Fruit fly (Drosophila melanogaster): Measurements from ENCODE around the gene Nup153.

Nup153 gene

dm6 chrX:16637594-16638485 lies 38.8 kb downstream of the Nup153 start, which contains the start of gene RpS19a:
TSS of gene RpS19a (plus strand) at chrX:16637894.
- no peak for TF ChIP-seq EcR (GFP tag; optimal IDR thresholded peaks at IDR 0.05)
- TF ChIP-seq pan (optimal IDR thresholded peaks at IDR 0.05): no peak
- TF ChIP-seq usp (GFP tag; optimal IDR thresholded peaks at IDR 0.05): no peak
- TF ChIP-seq Dll (optimal IDR thresholded peaks at IDR 0.05): no peak
- TF ChIP-seq CG8478 (optimal IDR thresholded peaks at IDR 0.05): no peak
- TF ChIP-seq psq (optimal IDR thresholded peaks at IDR 0.05): no peak

dm6 chrX:16640260-16641100 lies 41.4 kb downstream of the Nup153 start, which contains the start of the genes SNRPG and mthl1:
TSS of gene SNRPG (minus strand) at chrX:16640419.
TSS of gene mthl1 (plus strand) at chrX:16640968.
- TF ChIP-seq psq (optimal IDR thresholded peaks at IDR 0.05) (no peak), pan (optimal IDR thresholded peaks at IDR 0.05) (no peak), EcR (GFP tag; optimal IDR thresholded peaks at IDR 0.05) (no peak), CG8478 (optimal IDR thresholded peaks at IDR 0.05) (no peak), Dll (optimal IDR thresholded peaks at IDR 0.05) (no peak), usp (GFP tag; optimal IDR thresholded peaks at IDR 0.05) (no peak)

- TF ChIP-seq pan (optimal IDR thresholded peaks at IDR 0.05) (no peak), psq (optimal IDR thresholded peaks at IDR 0.05) (no peak), CG8478 (optimal IDR thresholded peaks at IDR 0.05) (no peak), usp (GFP tag; optimal IDR thresholded peaks at IDR 0.05) (no peak), EcR (GFP tag; optimal IDR thresholded peaks at IDR 0.05) (no peak), Dll (optimal IDR thresholded peaks at IDR 0.05) (no peak)
These were observed 42.0 kb downstream of the Nup153 start for dm6 chrX:16641101-16641420.

- no peak for TF ChIP-seq pan (optimal IDR thresholded peaks at IDR 0.05)
- TF ChIP-seq Dll (optimal IDR thresholded peaks at IDR 0.05): no peak
- TF ChIP-seq CG8478 (optimal IDR thresholded peaks at IDR 0.05): no peak
- no peak for TF ChIP-seq EcR (GFP tag; optimal IDR thresholded peaks at IDR 0.05)
- no peak for TF ChIP-seq psq (optimal IDR thresholded peaks at IDR 0.05)
- TF ChIP-seq usp (GFP tag; optimal IDR thresholded peaks at IDR 0.05): no peak
These were observed 44.4 kb downstream of the Nup153 start for dm6 chrX:16643363-16643946.

- TF ChIP-seq pan (optimal IDR thresholded peaks at IDR 0.05): no peak
- no peak for TF ChIP-seq psq (optimal IDR thresholded peaks at IDR 0.05)
- no peak for TF ChIP-seq Dll (optimal IDR thresholded peaks at IDR 0.05)
These were observed 45.6 kb downstream of the Nup153 start for dm6 chrX:16644535-16645131.

dm6 chrX:16645472-16645871 lies 46.4 kb downstream of the Nup153 start:
- TF ChIP-seq EcR (GFP tag; optimal IDR thresholded peaks at IDR 0.05): no peak
- TF ChIP-seq usp (GFP tag; optimal IDR thresholded peaks at IDR 0.05): no peak
- TF ChIP-seq psq (optimal IDR thresholded peaks at IDR 0.05): no peak
- no peak for TF ChIP-seq Dll (optimal IDR thresholded peaks at IDR 0.05)
- no peak for TF ChIP-seq pan (optimal IDR thresholded peaks at IDR 0.05)
- TF ChIP-seq CG8478 (optimal IDR thresholded peaks at IDR 0.05): no peak

dm6 chrX:16647092-16647632 lies 48.1 kb downstream of the Nup153 start:
- TF ChIP-seq pan (optimal IDR thresholded peaks at IDR 0.05) (no peak), usp (GFP tag; optimal IDR thresholded peaks at IDR 0.05) (no peak), CG8478 (optimal IDR thresholded peaks at IDR 0.05) (no peak), EcR (GFP tag; optimal IDR thresholded peaks at IDR 0.05) (no peak), psq (optimal IDR thresholded peaks at IDR 0.05) (no peak), Dll (optimal IDR thresholded peaks at IDR 0.05) (no peak)

- TF ChIP-seq EcR (GFP tag; optimal IDR thresholded peaks at IDR 0.05) (no peak), Dll (optimal IDR thresholded peaks at IDR 0.05) (no peak), pan (optimal IDR thresholded peaks at IDR 0.05) (no peak), usp (GFP tag; optimal IDR thresholded peaks at IDR 0.05) (no peak), psq (optimal IDR thresholded peaks at IDR 0.05) (no peak), CG8478 (optimal IDR thresholded peaks at IDR 0.05) (no peak)
These were observed 48.8 kb downstream of the Nup153 start for dm6 chrX:16647737-16648434.

dm6 chrX:16648435-16648781 lies 49.4 kb downstream of the Nup153 start:
- TF ChIP-seq psq (optimal IDR thresholded peaks at IDR 0.05) (no peak), pan (optimal IDR thresholded peaks at IDR 0.05) (no peak), EcR (GFP tag; optimal IDR thresholded peaks at IDR 0.05) (no peak), Dll (optimal IDR thresholded peaks at IDR 0.05) (no peak), CG8478 (optimal IDR thresholded peaks at IDR 0.05) (no peak), usp (GFP tag; optimal IDR thresholded peaks at IDR 0.05) (no peak)

dm6 chrX:16650078-16651063 lies 51.3 kb downstream of the Nup153 start:
- TF ChIP-seq pan (optimal IDR thresholded peaks at IDR 0.05) (no peak), usp (GFP tag; optimal IDR thresholded peaks at IDR 0.05) (no peak)

Data from whole organism.